Worm (Caenorhabditis elegans): ENCODE results near the gene Y17G9B.11.

Y17G9B.11 gene

DNA sequence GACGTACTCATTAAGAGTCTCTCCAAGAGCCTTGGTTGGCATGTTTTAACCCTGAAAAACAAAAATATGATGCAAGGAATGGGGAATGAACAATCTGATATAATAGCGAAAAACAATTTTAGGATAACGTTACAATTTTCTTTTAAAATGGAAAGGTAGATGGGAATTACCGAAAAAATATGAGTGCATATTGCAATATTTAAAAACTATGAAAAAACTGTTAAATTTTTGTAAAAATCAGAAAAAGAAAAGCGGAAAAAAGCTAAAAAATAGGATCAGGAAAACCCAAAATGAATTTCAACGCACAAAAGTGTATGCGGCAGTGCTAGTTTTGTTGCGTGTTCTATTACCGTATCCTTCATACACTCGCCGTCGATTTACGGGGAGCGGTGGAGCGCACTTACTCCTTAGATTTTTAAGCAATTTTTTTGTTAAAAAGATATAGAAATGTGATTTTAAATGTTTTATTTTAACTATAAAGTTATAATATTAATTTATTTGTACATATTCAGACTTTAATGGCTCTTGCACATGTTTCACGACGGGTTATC, 6.6 kb upstream of the Y17G9B.11 start, which contains the start of the genes rpl-20 and Y17G9B.5 (continued):
- TF ChIP-seq hmg-20 (GFP tag; IDR thresholded peaks at IDR 0.05) (peak; percentile 98), ztf-3 (GFP tag; optimal IDR thresholded peaks at IDR 0.05) (peak; percentile 98), tbx-9 (tag; optimal IDR thresholded peaks at IDR 0.05; ENCODE audit: borderline replicate concordance) (peak; percentile 42), sdz-38 (tag; optimal IDR thresholded peaks at IDR 0.05) (no peak), B0019.2 (GFP tag; conservative IDR thresholded peaks at IDR 0.05) (peak; percentile 97), Y79H2A.3 (GFP tag; conservative IDR thresholded peaks at IDR 0.05) (peak; percentile 97), unc-62 (GFP tag; optimal IDR thresholded peaks at IDR 0.05) (peak; percentile 32), Y56A3A.18 (GFP tag; IDR thresholded peaks at IDR 0.05) (peak; percentile 99), sea-2 (GFP tag; IDR thresholded peaks at IDR 0.05) (peak; percentile 91), fkh-3 (tag; optimal IDR thresholded peaks at IDR 0.05) (peak; percentile 82), repo-1 (tag; optimal IDR thresholded peaks at IDR 0.05) (peak; percentile 99), madf-3 (GFP tag; IDR thresholded peaks at IDR 0.05) (peak; percentile 99), him-1 (tag; optimal IDR thresholded peaks at IDR 0.05) (peak; percentile 96), nhr-120 (GFP tag; IDR thresholded peaks at IDR 0.05) (peak; percentile 96), C17E4.6 (GFP tag; IDR thresholded peaks at IDR 0.05) (peak; percentile 99), lin-35 (GFP tag; optimal IDR thresholded peaks at IDR 0.05) (peak; percentile 49 to 100 (median 90)), unc-130 (GFP tag; optimal IDR thresholded peaks at IDR 0.05) (peak; percentile 98), zim-3 (tag; optimal IDR thresholded peaks at IDR 0.05) (peak; percentile 84), K12H6.12 (tag; optimal IDR thresholded peaks at IDR 0.05) (peak; percentile 99), ztf-28 (GFP tag; IDR thresholded peaks at IDR 0.05) (peak; percentile 95), F33H1.4 (GFP tag; IDR thresholded peaks at IDR 0.05) (peak; percentile 98), hmg-1.2 (GFP tag; IDR thresholded peaks at IDR 0.05) (peak; percentile 97), D2030.7 (GFP tag; IDR thresholded peaks at IDR 0.05) (peak; percentile 100), mel-28 (tag; optimal IDR thresholded peaks at IDR 0.05; ENCODE audit: borderline replicate concordance) (peak; percentile 90), bed-1 (GFP tag; IDR thresholded peaks at IDR 0.05) (0 out of 2 replicates have a peak, but pooled peaks have one; percentile 85), F52B5.7 (tag; optimal IDR thresholded peaks at IDR 0.05) (peak; percentile 94), lir-1 (GFP tag; conservative IDR thresholded peaks at IDR 0.05) (peak; percentile 99), ceh-58 (GFP tag; IDR thresholded peaks at IDR 0.05) (0 out of 2 replicates have a peak, but pooled peaks have one; percentile 54), sptf-2 (GFP tag; optimal IDR thresholded peaks at IDR 0.05) (peak; percentile 84), dpff-1 (tag; optimal IDR thresholded peaks at IDR 0.05) (peak; percentile 78), ccch-3 (GFP tag; optimal IDR thresholded peaks at IDR 0.05) (peak; percentile 68), T07F8.4 (tag; optimal IDR thresholded peaks at IDR 0.05) (peak; percentile 92), rpc-1 (optimal IDR thresholded peaks at IDR 0.05) (peak; percentile 45), rpc-1 (tag; optimal IDR thresholded peaks at IDR 0.05) (peak; percentile 14), let-607 (tag; optimal IDR thresholded peaks at IDR 0.05) (peak; percentile 95 to 97), lin-40 (tag; optimal IDR thresholded peaks at IDR 0.05) (peak; percentile 99), ceh-100 (GFP tag; IDR thresholded peaks at IDR 0.05) (peak; percentile 94), mxl-1 (tag; optimal IDR thresholded peaks at IDR 0.05) (no peak), ztf-26 (tag; optimal IDR thresholded peaks at IDR 0.05) (peak; percentile 100), ZK185.1 (tag; optimal IDR thresholded peaks at IDR 0.05; ENCODE audit: poor library complexity, severe bottlenecking) (peak; percentile 99), B0261.1 (tag; optimal IDR thresholded peaks at IDR 0.05) (peak; percentile 47), nhr-90 (tag; optimal IDR thresholded peaks at IDR 0.05) (peak; percentile 93), T26A5.8 (tag; optimal IDR thresholded peaks at IDR 0.05) (peak; percentile 69), ceh-40 (GFP tag; IDR thresholded peaks at IDR 0.05) (peak; percentile 92), chd-7 (tag; optimal IDR thresholded peaks at IDR 0.05) (peak; percentile 99), nhr-27 (tag; optimal IDR thresholded peaks at IDR 0.05) (peak; percentile 96), ceh-27 (GFP tag; optimal IDR thresholded peaks at IDR 0.05) (peak; percentile 99), zfh-2 (GFP tag; conservative IDR thresholded peaks at IDR 0.05) (peak; percentile 72), hsf-1 (GFP tag; IDR thresholded peaks at IDR 0.05) (peak; percentile 97)
